Fruit fly (Drosophila melanogaster) S2 (cell line): Measurements from ENCODE around the gene Nlg2.
A peak's percentile ranks its signal among the peaks of the same experiment; 100 is the strongest.

Experiments
- CG8478 ChIP-seq: fragments of >200 bp; optimal IDR thresholded peaks from 2 replicates; lab custom pipeline; 2018
- CTCF ChIP-seq, 2 experiments: fragments of >200 bp; optimal IDR thresholded peaks; 2 replicates each; lab custom pipeline; 2018

DNA sequence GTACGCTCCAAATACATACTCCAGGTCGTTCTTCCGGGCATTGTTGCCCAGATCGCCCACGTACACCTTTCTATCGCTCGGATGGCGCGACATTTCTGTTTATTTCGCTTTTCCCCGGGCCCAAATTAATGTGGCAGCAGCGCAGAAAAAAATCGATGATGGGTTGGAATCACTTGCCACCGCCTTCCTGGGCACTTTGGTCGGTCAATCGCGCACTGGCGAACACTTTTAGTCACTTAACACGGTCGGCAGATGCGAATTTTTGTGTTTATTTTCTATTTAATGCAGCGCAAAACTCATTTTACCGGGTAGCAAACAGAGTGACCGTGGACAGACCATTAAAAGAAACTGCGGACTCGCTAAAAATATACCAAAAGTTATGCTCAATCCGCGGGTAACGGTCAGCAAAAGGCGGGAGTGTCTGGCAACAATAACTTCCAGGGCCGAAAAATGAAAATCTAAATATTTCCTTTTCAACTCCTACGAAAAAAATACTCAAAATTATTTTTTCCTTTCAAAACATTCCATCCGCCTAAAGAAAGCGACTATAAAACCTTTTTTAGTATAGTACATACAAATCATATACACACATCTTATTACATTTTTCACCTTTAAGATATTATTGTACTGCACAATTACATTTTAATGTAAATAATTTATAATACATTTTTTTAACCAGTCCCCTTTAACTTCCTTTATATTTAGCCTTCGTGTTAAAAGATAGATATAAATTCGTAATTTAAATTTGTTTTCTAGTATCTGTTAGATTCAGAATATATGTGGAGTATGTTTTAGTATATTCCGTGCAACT is 45.4 kb downstream of the Nlg2 start, which contains the start of gene x16:
- TF ChIP-seq CTCF (optimal IDR thresholded peaks at IDR 0.05; lab: Kevin White, UChicago) = peak in 1 of 2 experiments; percentile 5
- TF ChIP-seq CG8478 (lab: Kevin White, UChicago) = no peak
